Fruit fly (Drosophila melanogaster) whole organism, embryonic: Measurements from ENCODE around the gene CG9389.

ENCODE experiments used
- CG10565 ChIP-seq: fragments of 200-800 bp; sonication (Bioruptor generic); optimal IDR thresholded peaks from 3 replicates; lab custom pipeline; 2016; ENCODE audit warnings: missing biosample characterization, mild to moderate bottlenecking, missing genetic modification characterization
- CG12219 ChIP-seq: fragments of 200-800 bp; sonication (Bioruptor generic); optimal IDR thresholded peaks from 3 replicates; lab custom pipeline; 2018; ENCODE audit warnings: missing biosample characterization, mild to moderate bottlenecking, missing genetic modification characterization
- CG13624 ChIP-seq: fragments of 200-800 bp; sonication (Bioruptor generic); optimal IDR thresholded peaks from 2 replicates; lab custom pipeline; 2016; ENCODE audit warnings: missing biosample characterization, missing genetic modification characterization
- CG14710 ChIP-seq: fragments of 200-800 bp; sonication (Bioruptor generic); optimal IDR thresholded peaks from 3 replicates; lab custom pipeline; 2019; ENCODE audit warnings: missing biosample characterization, mild to moderate bottlenecking, missing genetic modification characterization, moderate library complexity
- CG16815 ChIP-seq: fragments of 200-800 bp; sonication (Bioruptor generic); optimal IDR thresholded peaks from 3 replicates; lab custom pipeline; 2017; ENCODE audit warnings: missing biosample characterization, mild to moderate bottlenecking, missing genetic modification characterization
- CG18262 ChIP-seq: fragments of 200-800 bp; optimal IDR thresholded peaks from 3 replicates; lab custom pipeline; 2019; ENCODE audit warnings: missing biosample characterization, mild to moderate bottlenecking, missing genetic modification characterization, moderate library complexity
- CG2116 ChIP-seq: fragments of 200-800 bp; sonication (Bioruptor generic); optimal IDR thresholded peaks from 3 replicates; lab custom pipeline; 2018; ENCODE audit warnings: missing biosample characterization, mild to moderate bottlenecking, missing genetic modification characterization
- CG2712 ChIP-seq: fragments of 200-800 bp; optimal IDR thresholded peaks from 3 replicates; lab custom pipeline; 2019; ENCODE audit warnings: missing biosample characterization, mild to moderate bottlenecking, missing genetic modification characterization, moderate library complexity
- CG34376 ChIP-seq: fragments of 200-800 bp; sonication (Bioruptor generic); optimal IDR thresholded peaks from 2 replicates; lab custom pipeline; 2018; ENCODE audit warnings: missing biosample characterization, mild to moderate bottlenecking, missing genetic modification characterization
- CG4282 ChIP-seq: fragments of 200-800 bp; sonication (Bioruptor generic); optimal IDR thresholded peaks from 2 replicates; lab custom pipeline; 2016; ENCODE audit warnings: missing biosample characterization, missing genetic modification characterization
- CG4617 ChIP-seq: fragments of 200-800 bp; sonication (Bioruptor generic); optimal IDR thresholded peaks from 3 replicates; lab custom pipeline; 2016; ENCODE audit warnings: missing biosample characterization, missing genetic modification characterization, borderline replicate concordance
- CG6654 ChIP-seq: fragments of 200-800 bp; sonication (Bioruptor generic); optimal IDR thresholded peaks from 2 replicates; lab custom pipeline; 2017; ENCODE audit warnings: missing biosample characterization, mild to moderate bottlenecking, missing genetic modification characterization
- CG7372 ChIP-seq: fragments of 200-800 bp; sonication (Bioruptor generic); IDR thresholded peaks from 2 replicates; pipeline ENCODE4 v1.3.6; 2022; ENCODE audit warnings: missing biosample characterization, missing genetic modification characterization
- CG7987 ChIP-seq: fragments of 200-800 bp; sonication (Bioruptor generic); optimal IDR thresholded peaks from 2 replicates; lab custom pipeline; 2018; ENCODE audit warnings: missing biosample characterization, mild to moderate bottlenecking, missing genetic modification characterization, moderate library complexity
- CG9727 ChIP-seq: fragments of 200-800 bp; sonication (Bioruptor generic); optimal IDR thresholded peaks from 3 replicates; lab custom pipeline; 2017; ENCODE audit warnings: missing biosample characterization, mild to moderate bottlenecking, missing genetic modification characterization
- CHES-1-like ChIP-seq: fragments of 200-800 bp; sonication (Bioruptor generic); optimal IDR thresholded peaks from 2 replicates; lab custom pipeline; 2016; ENCODE audit warnings: missing biosample characterization, missing genetic modification characterization
- CTCF ChIP-seq: fragments of 200-800 bp; sonication (Bioruptor generic); optimal IDR thresholded peaks from 2 replicates; lab custom pipeline; 2017; ENCODE audit warnings: missing biosample characterization, mild to moderate bottlenecking, missing genetic modification characterization, moderate library complexity
- D ChIP-seq, 2 experiments: fragments of 200-800 bp in 1 of 2; fragments of >200 bp in 1 of 2; sonication (Bioruptor generic) in 1 of 2; optimal IDR thresholded peaks; 2 replicates in 1 of 2; 3 replicates in 1 of 2; lab custom pipeline; 2017; ENCODE audit warnings: mild to moderate bottlenecking in 1 of 2, missing biosample characterization in 1 of 2, missing genetic modification characterization in 1 of 2, missing genetic modification reagents in 1 of 2
- Dad ChIP-seq: fragments of 200-800 bp; sonication (Bioruptor generic); optimal IDR thresholded peaks from 3 replicates; lab custom pipeline; 2016; ENCODE audit warnings: missing biosample characterization, missing genetic modification characterization
- Deaf1 ChIP-seq: fragments of 200-800 bp; optimal IDR thresholded peaks from 3 replicates; lab custom pipeline; 2019; ENCODE audit warnings: missing biosample characterization, mild to moderate bottlenecking, missing genetic modification characterization, moderate library complexity
- Dll ChIP-seq: fragments of 200-800 bp; sonication (Bioruptor generic); IDR thresholded peaks from 4 replicates; pipeline ENCODE4 v1.3.6; 2022; ENCODE audit warnings: missing biosample characterization, missing genetic modification characterization; ENCODE audit not compliant: partially characterized antibody
- Dref ChIP-seq: fragments of 200-800 bp; sonication (Bioruptor generic); IDR thresholded peaks from 2 replicates; pipeline ENCODE4 v1.3.6; 2022; ENCODE audit warnings: missing biosample characterization, missing genetic modification characterization
- Fer1 ChIP-seq: fragments of 200-800 bp; sonication (Bioruptor generic); optimal IDR thresholded peaks from 2 replicates; lab custom pipeline; 2017; ENCODE audit warnings: missing biosample characterization, mild to moderate bottlenecking, missing genetic modification characterization
- HmgZ ChIP-seq: fragments of 200-800 bp; sonication (Bioruptor generic); optimal IDR thresholded peaks from 2 replicates; lab custom pipeline; 2018; ENCODE audit warnings: missing biosample characterization, mild to moderate bottlenecking, missing genetic modification characterization
- Hr78 ChIP-seq, 2 experiments: fragments of 200-800 bp in 1 of 2; fragments of >200 bp in 1 of 2; sonication (Bioruptor generic) in 1 of 2; optimal IDR thresholded peaks; 2 replicates each; lab custom pipeline; 2017 to 2019; ENCODE audit warnings: missing biosample characterization in 2 of 2, missing genetic modification characterization in 2 of 2, mild to moderate bottlenecking in 1 of 2, moderate library complexity in 1 of 2
- MBD-R2 ChIP-seq: fragments of 200-800 bp; sonication (Bioruptor generic); IDR thresholded peaks from 2 replicates; pipeline ENCODE4 v1.3.6; 2022; ENCODE audit warnings: missing biosample characterization, missing genetic modification characterization
- MESR4 ChIP-seq: fragments of 200-800 bp; sonication (Bioruptor generic); optimal IDR thresholded peaks from 2 replicates; lab custom pipeline; 2018; ENCODE audit warnings: missing biosample characterization, mild to moderate bottlenecking, missing genetic modification characterization, moderate library complexity
- amos ChIP-seq: fragments of 200-800 bp; sonication (Bioruptor generic); IDR thresholded peaks from 2 replicates; pipeline ENCODE4 v1.3.6; 2022; ENCODE audit warnings: missing biosample characterization, missing genetic modification characterization; ENCODE audit not compliant: partially characterized antibody
- ato ChIP-seq: fragments of 200-800 bp; sonication (Bioruptor generic); IDR thresholded peaks from 2 replicates; pipeline ENCODE4 v1.3.6; 2022; ENCODE audit warnings: missing biosample characterization, missing genetic modification characterization; ENCODE audit not compliant: partially characterized antibody
- bbx ChIP-seq: fragments of 200-800 bp; sonication (Bioruptor generic); IDR thresholded peaks from 2 replicates; pipeline ENCODE4 v1.3.6; 2022; ENCODE audit warnings: missing biosample characterization, missing genetic modification characterization; ENCODE audit not compliant: partially characterized antibody
- chinmo ChIP-seq: fragments of 200-800 bp; sonication (Bioruptor generic); IDR thresholded peaks from 4 replicates; pipeline ENCODE4 v1.3.6; 2022; ENCODE audit warnings: missing biosample characterization, missing genetic modification characterization; ENCODE audit not compliant: partially characterized antibody
- ci ChIP-seq: fragments of 200-800 bp; sonication (Bioruptor generic); IDR thresholded peaks from 3 replicates; pipeline ENCODE4 v1.3.6; 2022; ENCODE audit warnings: missing biosample characterization, missing genetic modification characterization
- exex ChIP-seq: fragments of 200-800 bp; sonication (Bioruptor generic); optimal IDR thresholded peaks from 4 replicates; lab custom pipeline; 2018; ENCODE audit warnings: missing biosample characterization, mild to moderate bottlenecking, missing genetic modification characterization, moderate library complexity
- fu2 ChIP-seq: fragments of 200-800 bp; sonication (Bioruptor generic); optimal IDR thresholded peaks from 2 replicates; lab custom pipeline; 2016; ENCODE audit warnings: missing biosample characterization, missing genetic modification characterization
- gem ChIP-seq: fragments of 200-800 bp; sonication (Bioruptor generic); optimal IDR thresholded peaks from 2 replicates; lab custom pipeline; 2019; ENCODE audit warnings: missing biosample characterization, mild to moderate bottlenecking, missing genetic modification characterization, moderate library complexity
- hkb ChIP-seq, 2 experiments: fragments of 200-800 bp in 1 of 2; fragments of >200 bp in 1 of 2; sonication (Bioruptor generic) in 1 of 2; IDR thresholded peaks in 1 of 2; optimal IDR thresholded peaks in 1 of 2; 2 replicates each; pipeline versions ENCODE4 v1.3.6 to Lab custom; 2017 to 2022; ENCODE audit warnings: missing biosample characterization in 1 of 2, missing genetic modification characterization in 1 of 2
- jumu ChIP-seq: fragments of 200-800 bp; sonication (Bioruptor generic); optimal IDR thresholded peaks from 3 replicates; lab custom pipeline; 2016; ENCODE audit warnings: missing biosample characterization, missing genetic modification characterization
- kni ChIP-seq: fragments of 200-800 bp; sonication (Bioruptor generic); optimal IDR thresholded peaks from 3 replicates; lab custom pipeline; 2017; ENCODE audit warnings: mild to moderate bottlenecking, missing biosample characterization, missing genetic modification reagents, missing genetic modification characterization
- lbe ChIP-seq: fragments of 200-800 bp; sonication (Bioruptor generic); optimal IDR thresholded peaks from 2 replicates; lab custom pipeline; 2016; ENCODE audit warnings: missing biosample characterization, mild to moderate bottlenecking, missing genetic modification characterization
- pnt ChIP-seq: fragments of 200-800 bp; sonication (Bioruptor generic); optimal IDR thresholded peaks from 3 replicates; lab custom pipeline; 2016; ENCODE audit warnings: missing biosample characterization, missing genetic modification characterization
- row ChIP-seq: fragments of 200-800 bp; sonication (Bioruptor generic); IDR thresholded peaks from 3 replicates; pipeline ENCODE4 v1.3.6; 2022; ENCODE audit warnings: missing biosample characterization, missing genetic modification characterization
- sna ChIP-seq: fragments of 200-800 bp; sonication (Bioruptor generic); IDR thresholded peaks from 2 replicates; pipeline ENCODE4 v1.3.6; 2022; ENCODE audit warnings: missing biosample characterization, missing genetic modification characterization; ENCODE audit not compliant: partially characterized antibody
- tna ChIP-seq: fragments of 200-800 bp; sonication (Bioruptor generic); IDR thresholded peaks from 2 replicates; pipeline ENCODE4 v1.3.6; 2022; ENCODE audit warnings: missing biosample characterization, missing genetic modification characterization; ENCODE audit not compliant: partially characterized antibody
- trem ChIP-seq: fragments of 200-800 bp; optimal IDR thresholded peaks from 3 replicates; lab custom pipeline; 2019; ENCODE audit warnings: missing biosample characterization, mild to moderate bottlenecking, missing genetic modification characterization, moderate library complexity
- tup ChIP-seq: fragments of 200-800 bp; sonication (Bioruptor generic); optimal IDR thresholded peaks from 2 replicates; lab custom pipeline; 2016; ENCODE audit warnings: missing biosample characterization, mild to moderate bottlenecking, missing genetic modification characterization, moderate library complexity
- z ChIP-seq: fragments of 200-800 bp; sonication (Bioruptor generic); IDR thresholded peaks from 3 replicates; pipeline ENCODE4 v1.3.6; 2022; ENCODE audit warnings: missing biosample characterization, missing genetic modification characterization
- zfh1 ChIP-seq: fragments of 200-800 bp; sonication (Bioruptor generic); IDR thresholded peaks from 3 replicates; pipeline ENCODE4 v1.3.6; 2022; ENCODE audit warnings: missing biosample characterization, missing genetic modification characterization

Gene CG9389

dm6 chr3L:21280996-21281691 lies 10.8 kb upstream of the CG9389 start, which contains the start of gene ppl (continued):
- TF ChIP-seq CG12219 (no peak), CHES-1-like (no peak), CG4282 (GFP tag; lab: Kevin White, UChicago) (peak; percentile 1), Dad (no peak), ato (no peak), Deaf1 (tag; lab: Kevin White, UChicago) (peak; percentile 9), gem (peak; percentile 22), MBD-R2 (GFP tag; lab: Robert Waterston, UW) (peak; percentile 49; the same call in 1 of the 2 replicates), jumu (no peak), CG13624 (GFP tag; lab: Kevin White, UChicago) (peak; percentile 5), CG7372 (GFP tag; lab: Robert Waterston, UW) (no peak), CG7987 (GFP tag; lab: Kevin White, UChicago) (peak; percentile 47), pnt (GFP tag; lab: Kevin White, UChicago) (no peak), tup (GFP tag; lab: Kevin White, UChicago) (no peak), CTCF (GFP tag; lab: Kevin White, UChicago) (peak; percentile 4), CG16815 (GFP tag; lab: Kevin White, UChicago) (no peak), Fer1 (peak; percentile 26), Hr78 (GFP tag; optimal IDR thresholded peaks at IDR 0.05; lab: Kevin White, UChicago) (peak in 1 of 2 experiments; percentile 99), CG10565 (GFP tag; lab: Kevin White, UChicago) (no peak), CG2116 (peak; percentile 71), CG9727 (peak; percentile 21), ci (GFP tag; lab: Robert Waterston, UW) (0 out of 3 replicates have a peak, but pooled peaks have one; percentile 37), amos (GFP tag; lab: Robert Waterston, UW) (peak; percentile 60; the same call in 1 of the 2 replicates), tna (peak; percentile 37; the same call in 1 of the 2 replicates), trem (tag; lab: Kevin White, UChicago) (peak; percentile 47), Dll (GFP tag; lab: Robert Waterston, UW) (peak; percentile 63; the same call in 2 of the 4 replicates), D (optimal IDR thresholded peaks at IDR 0.05; lab: Kevin White, UChicago) (peak; percentile 43), D (GFP tag; optimal IDR thresholded peaks at IDR 0.05; lab: Kevin White, UChicago) (no peak), kni (GFP tag; lab: Kevin White, UChicago) (peak; percentile 7), Dref (GFP tag; lab: Robert Waterston, UW) (peak; percentile 83), MESR4 (GFP tag; lab: Kevin White, UChicago) (peak; percentile 42), CG4617 (GFP tag; lab: Kevin White, UChicago) (peak; percentile 29), exex (tag; lab: Kevin White, UChicago) (peak; percentile 27), CG14710 (tag; lab: Kevin White, UChicago) (peak; percentile 23), CG18262 (tag; lab: Kevin White, UChicago) (no peak), row (GFP tag; lab: Robert Waterston, UW) (peak; percentile 51), bbx (GFP tag; lab: Robert Waterston, UW) (peak; percentile 50), zfh1 (GFP tag; lab: Robert Waterston, UW) (no peak), HmgZ (tag; lab: Kevin White, UChicago) (peak; percentile 19), lbe (GFP tag; lab: Kevin White, UChicago) (peak; percentile 26), sna (GFP tag; lab: Robert Waterston, UW) (peak; percentile 66), CG34376 (GFP tag; lab: Kevin White, UChicago) (peak; percentile 82), z (GFP tag; lab: Robert Waterston, UW) (0 out of 3 replicates have a peak, but pooled peaks have one; percentile 20), CG6654 (peak; percentile 97), hkb (optimal IDR thresholded peaks at IDR 0.05; lab: Kevin White, UChicago) (peak; percentile 8), hkb (GFP tag; IDR thresholded peaks at IDR 0.05; lab: Robert Waterston, UW) (peak; percentile 32; the same call in 1 of the 2 replicates), CG2712 (tag; lab: Kevin White, UChicago) (peak; percentile 17), fu2 (GFP tag; lab: Kevin White, UChicago) (no peak), chinmo (0 out of 4 replicates have a peak, but pooled peaks have one; percentile 42)
